Worm (Caenorhabditis elegans) whole organism, L2 larva: Measurements from ENCODE around the gene ZC395.11.

Source experiments
- R02D3.7 ChIP-seq: fragments of 150-350 bp; optimal IDR thresholded peaks from 2 replicates; lab custom pipeline; 2014; ENCODE audit warnings: missing biosample characterization, missing genetic modification characterization
- lin-11 ChIP-seq: fragments of 150-350 bp; sonication (generic microtip); optimal IDR thresholded peaks from 2 replicates; lab custom pipeline; 2014; ENCODE audit warnings: missing biosample characterization, missing genetic modification characterization, inconsistent platforms, mixed read lengths
- mab-5 ChIP-seq: fragments of 150-350 bp; optimal IDR thresholded peaks from 2 replicates; lab custom pipeline; 2014; ENCODE audit warnings: missing biosample characterization, missing genetic modification characterization
- nhr-11 ChIP-seq: fragments of 150-350 bp; optimal IDR thresholded peaks from 2 replicates; lab custom pipeline; 2014; ENCODE audit warnings: missing biosample characterization, missing genetic modification characterization
- nhr-12 ChIP-seq: fragments of 150-350 bp; optimal IDR thresholded peaks from 2 replicates; lab custom pipeline; 2014; ENCODE audit warnings: missing biosample characterization, missing genetic modification characterization
- nhr-129 ChIP-seq: fragments of 150-350 bp; optimal IDR thresholded peaks from 2 replicates; lab custom pipeline; 2014; ENCODE audit warnings: missing biosample characterization, missing genetic modification characterization
- nhr-25 ChIP-seq: fragments of 150-350 bp; sonication (generic microtip); optimal IDR thresholded peaks from 3 replicates; lab custom pipeline; 2014; ENCODE audit warnings: missing biosample characterization, missing genetic modification characterization
- sma-9 ChIP-seq, 2 experiments: fragments of 150-350 bp in 1 of 2; sonication (generic microtip) in 1 of 2; optimal IDR thresholded peaks; 2 replicates each; lab custom pipeline; 2014 to 2016; ENCODE audit warnings: missing genetic modification characterization in 2 of 2, mild to moderate bottlenecking in 1 of 2, missing biosample characterization in 1 of 2, missing compliant biosample characterization in 1 of 2, missing genetic modification reagents in 1 of 2, moderate library complexity in 1 of 2
- unc-39 ChIP-seq: fragments of 150-350 bp; optimal IDR thresholded peaks from 2 replicates; lab custom pipeline; 2014; ENCODE audit warnings: missing biosample characterization, missing genetic modification characterization
- zag-1 ChIP-seq: fragments of 150-350 bp; optimal IDR thresholded peaks from 2 replicates; lab custom pipeline; 2014; ENCODE audit warnings: missing biosample characterization, missing genetic modification characterization
- ztf-4 ChIP-seq: fragments of 150-350 bp; optimal IDR thresholded peaks from 2 replicates; lab custom pipeline; 2014; ENCODE audit warnings: missing biosample characterization, missing genetic modification characterization

DNA sequence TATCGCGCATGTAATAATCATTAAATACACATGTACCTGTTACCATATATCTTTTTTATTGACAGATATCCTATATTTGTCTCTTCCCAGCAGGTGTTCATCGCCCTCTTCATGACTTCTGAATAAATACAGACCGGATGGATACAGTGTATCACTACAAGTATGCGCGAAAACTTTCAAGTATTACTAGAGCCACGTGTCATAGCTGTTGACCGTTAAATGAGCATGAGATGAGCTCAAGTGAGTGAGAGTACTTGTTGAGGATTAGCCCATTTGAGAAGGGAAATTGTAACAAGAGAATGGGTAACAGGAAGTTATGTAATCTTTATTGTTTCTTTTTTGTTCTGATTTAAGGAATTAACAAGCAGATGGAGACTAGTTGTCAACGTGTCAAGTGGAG is 41.0 kb downstream of the ZC395.11 start:
- no peak for TF ChIP-seq sma-9 (GFP tag; optimal IDR thresholded peaks at IDR 0.05; lab: Kevin White, UChicago)
- no peak for TF ChIP-seq sma-9 (tag; optimal IDR thresholded peaks at IDR 0.05; lab: Kevin White, UChicago)
- TF ChIP-seq nhr-129 (tag; lab: Kevin White, UChicago) = no peak
- TF ChIP-seq unc-39 (tag; lab: Kevin White, UChicago) = no peak
- no peak for TF ChIP-seq nhr-12
- no peak for TF ChIP-seq nhr-11 (tag; lab: Kevin White, UChicago)
- TF ChIP-seq lin-11 = no peak
- no peak for TF ChIP-seq zag-1 (tag; lab: Kevin White, UChicago)
- no peak for TF ChIP-seq R02D3.7 (tag; lab: Kevin White, UChicago)
- TF ChIP-seq mab-5 = no peak
- no peak for TF ChIP-seq nhr-25 (tag; lab: Kevin White, UChicago)
- no peak for TF ChIP-seq ztf-4
